Fruit fly (Drosophila melanogaster) whole organism, embryonic: Measurements from ENCODE around the gene Pat1.
A peak's percentile ranks its signal among the peaks of the same experiment; 100 is the strongest.

ENCODE experiments used
- Adf1 ChIP-seq: fragments of 200-800 bp; sonication (Bioruptor generic); IDR thresholded peaks from 2 replicates; pipeline ENCODE4 v1.3.6; 2022; ENCODE audit warnings: missing biosample characterization, missing genetic modification characterization
- Bgb ChIP-seq: fragments of 200-800 bp; sonication (Bioruptor generic); IDR thresholded peaks from 2 replicates; pipeline ENCODE4 v1.3.6; 2022; ENCODE audit warnings: missing biosample characterization, missing genetic modification characterization; ENCODE audit not compliant: partially characterized antibody
- C15 ChIP-seq: fragments of 200-800 bp; sonication (Bioruptor generic); IDR thresholded peaks from 3 replicates; pipeline ENCODE4 v1.3.6; 2022; ENCODE audit warnings: missing biosample characterization, missing genetic modification characterization
- CG10267 ChIP-seq: fragments of 200-800 bp; sonication (Bioruptor generic); optimal IDR thresholded peaks from 2 replicates; lab custom pipeline; 2018; ENCODE audit warnings: missing biosample characterization, mild to moderate bottlenecking, missing genetic modification characterization, moderate library complexity
- CG13287 ChIP-seq: fragments of 200-800 bp; sonication (Bioruptor generic); IDR thresholded peaks from 2 replicates; pipeline ENCODE4 v1.3.6; 2022; ENCODE audit warnings: missing biosample characterization, missing genetic modification characterization; ENCODE audit not compliant: partially characterized antibody
- CG13894 ChIP-seq: fragments of 200-800 bp; sonication (Bioruptor generic); optimal IDR thresholded peaks from 3 replicates; lab custom pipeline; 2018; ENCODE audit warnings: missing biosample characterization, mild to moderate bottlenecking, missing genetic modification characterization, moderate library complexity
- CG15073 ChIP-seq: fragments of 200-800 bp; sonication (Bioruptor generic); optimal IDR thresholded peaks from 2 replicates; lab custom pipeline; 2016; ENCODE audit warnings: missing biosample characterization, missing genetic modification characterization
- CG1603 ChIP-seq: fragments of 200-800 bp; sonication (Bioruptor generic); optimal IDR thresholded peaks from 2 replicates; lab custom pipeline; 2019; ENCODE audit warnings: missing biosample characterization, mild to moderate bottlenecking, missing genetic modification characterization, moderate library complexity
- CG17568 ChIP-seq: fragments of 200-800 bp; sonication (Bioruptor generic); optimal IDR thresholded peaks from 2 replicates; lab custom pipeline; 2018; ENCODE audit warnings: missing biosample characterization, mild to moderate bottlenecking, missing genetic modification characterization, moderate library complexity
- CG2120 ChIP-seq: fragments of 200-800 bp; sonication (Bioruptor generic); optimal IDR thresholded peaks from 3 replicates; lab custom pipeline; 2016; ENCODE audit warnings: missing biosample characterization, missing genetic modification characterization
- CG30403 ChIP-seq: fragments of 200-800 bp; sonication (Bioruptor generic); optimal IDR thresholded peaks from 3 replicates; lab custom pipeline; 2016; ENCODE audit warnings: missing biosample characterization, missing genetic modification characterization
- CG30431 ChIP-seq: fragments of 200-800 bp; sonication (Bioruptor generic); optimal IDR thresholded peaks from 2 replicates; lab custom pipeline; 2017; ENCODE audit warnings: missing biosample characterization, missing genetic modification characterization
- CG3065 ChIP-seq: fragments of 200-800 bp; sonication (Bioruptor generic); optimal IDR thresholded peaks from 2 replicates; lab custom pipeline; 2016; ENCODE audit warnings: missing biosample characterization, missing genetic modification characterization
- CG32532 ChIP-seq: fragments of 200-800 bp; sonication (Bioruptor generic); IDR thresholded peaks from 2 replicates; pipeline ENCODE4 v1.3.6; 2022; ENCODE audit warnings: missing biosample characterization, missing genetic modification characterization
- CG4730 ChIP-seq: fragments of 200-800 bp; sonication (Bioruptor generic); IDR thresholded peaks from 2 replicates; pipeline ENCODE4 v1.3.6; 2022; ENCODE audit warnings: missing biosample characterization, missing genetic modification characterization
- CG6791 ChIP-seq: fragments of 200-800 bp; sonication (Bioruptor generic); IDR thresholded peaks from 3 replicates; pipeline ENCODE4 v1.3.6; 2022; ENCODE audit warnings: missing biosample characterization, missing genetic modification characterization; ENCODE audit not compliant: partially characterized antibody
- CG8765 ChIP-seq: fragments of 200-800 bp; sonication (Bioruptor generic); IDR thresholded peaks from 2 replicates; pipeline ENCODE4 v1.3.6; 2022; ENCODE audit warnings: missing biosample characterization, missing genetic modification characterization
- CG8944 ChIP-seq: fragments of 200-800 bp; sonication (Bioruptor generic); optimal IDR thresholded peaks from 3 replicates; lab custom pipeline; 2016; ENCODE audit warnings: missing biosample characterization, missing genetic modification characterization
- CG9797 ChIP-seq: fragments of 200-800 bp; sonication (Bioruptor generic); optimal IDR thresholded peaks from 3 replicates; lab custom pipeline; 2018; ENCODE audit warnings: missing biosample characterization, mild to moderate bottlenecking, missing genetic modification characterization
- Hmx ChIP-seq: fragments of 200-800 bp; sonication (Bioruptor generic); optimal IDR thresholded peaks from 2 replicates; lab custom pipeline; 2016; ENCODE audit warnings: missing biosample characterization, missing genetic modification characterization
- Jarid2 ChIP-seq: fragments of 200-800 bp; sonication (Bioruptor generic); optimal IDR thresholded peaks from 3 replicates; lab custom pipeline; 2017; ENCODE audit warnings: mild to moderate bottlenecking, missing biosample characterization, missing genetic modification reagents, missing genetic modification characterization
- Med ChIP-seq: fragments of 200-800 bp; sonication (Bioruptor generic); peaks from one replicate; lab custom pipeline; 2016; ENCODE audit warnings: missing biosample characterization, missing genetic modification characterization, mild to moderate bottlenecking, inconsistent platforms, moderate library complexity
- Myb ChIP-seq: fragments of 200-800 bp; sonication (Bioruptor generic); optimal IDR thresholded peaks from 2 replicates; lab custom pipeline; 2016; ENCODE audit warnings: missing biosample characterization, missing genetic modification characterization
- Ptx1 ChIP-seq: fragments of 200-800 bp; sonication (Bioruptor generic); IDR thresholded peaks from 2 replicates; pipeline ENCODE4 v1.3.6; 2022; ENCODE audit warnings: missing biosample characterization, missing genetic modification characterization
- Ssrp ChIP-seq: fragments of 200-800 bp; sonication (Bioruptor generic); optimal IDR thresholded peaks from 2 replicates; lab custom pipeline; 2018; ENCODE audit warnings: missing biosample characterization, mild to moderate bottlenecking, missing genetic modification characterization, moderate library complexity
- Trl ChIP-seq, 3 experiments: fragments of >200 bp in 2 of 3; fragments of 200-800 bp in 1 of 3; sonication (Bioruptor generic) in 1 of 3; optimal IDR thresholded peaks; 2 replicates in 1 of 3; 3 replicates in 2 of 3; lab custom pipeline; 2016 to 2017; ENCODE audit warnings: missing biosample characterization in 1 of 3, missing genetic modification characterization in 1 of 3
- amos ChIP-seq: fragments of 200-800 bp; sonication (Bioruptor generic); IDR thresholded peaks from 2 replicates; pipeline ENCODE4 v1.3.6; 2022; ENCODE audit warnings: missing biosample characterization, missing genetic modification characterization; ENCODE audit not compliant: partially characterized antibody
- chm ChIP-seq: fragments of 200-800 bp; sonication (Bioruptor generic); IDR thresholded peaks from 2 replicates; pipeline ENCODE4 v1.3.6; 2022; ENCODE audit warnings: missing biosample characterization, missing genetic modification characterization
- corto ChIP-seq: fragments of 200-800 bp; sonication (Bioruptor generic); optimal IDR thresholded peaks from 2 replicates; lab custom pipeline; 2016; ENCODE audit warnings: missing biosample characterization, mild to moderate bottlenecking, missing genetic modification characterization, moderate library complexity
- danr ChIP-seq: fragments of 200-800 bp; sonication (Bioruptor generic); IDR thresholded peaks from 2 replicates; pipeline ENCODE4 v1.3.6; 2022; ENCODE audit warnings: missing biosample characterization, missing genetic modification characterization
- dmrt99B ChIP-seq: fragments of 200-800 bp; sonication (Bioruptor generic); optimal IDR thresholded peaks from 2 replicates; lab custom pipeline; 2018; ENCODE audit warnings: missing biosample characterization, mild to moderate bottlenecking, missing genetic modification characterization, moderate library complexity
- emc ChIP-seq: fragments of 200-800 bp; sonication (Bioruptor generic); optimal IDR thresholded peaks from 2 replicates; lab custom pipeline; 2016; ENCODE audit warnings: missing biosample characterization, missing genetic modification characterization
- gfzf ChIP-seq: fragments of 200-800 bp; sonication (Bioruptor generic); optimal IDR thresholded peaks from 2 replicates; lab custom pipeline; 2016; ENCODE audit warnings: missing biosample characterization, mild to moderate bottlenecking, missing genetic modification characterization, moderate library complexity
- grau ChIP-seq: fragments of 200-800 bp; optimal IDR thresholded peaks from 3 replicates; lab custom pipeline; 2019; ENCODE audit warnings: missing biosample characterization, mild to moderate bottlenecking, missing genetic modification characterization, moderate library complexity
- gro ChIP-seq: fragments of 200-800 bp; sonication (Bioruptor generic); optimal IDR thresholded peaks from 2 replicates; lab custom pipeline; 2016; ENCODE audit warnings: missing biosample characterization, missing genetic modification characterization
- gsb-n ChIP-seq: fragments of 200-800 bp; sonication (Bioruptor generic); optimal IDR thresholded peaks from 3 replicates; lab custom pipeline; 2018; ENCODE audit warnings: missing biosample characterization, mild to moderate bottlenecking, missing genetic modification characterization
- her ChIP-seq: fragments of 200-800 bp; sonication (Bioruptor generic); optimal IDR thresholded peaks from 2 replicates; lab custom pipeline; 2016; ENCODE audit warnings: missing biosample characterization, missing genetic modification characterization
- lmd ChIP-seq: fragments of 200-800 bp; sonication (Bioruptor generic); IDR thresholded peaks from 2 replicates; pipeline ENCODE4 v1.3.6; 2022; ENCODE audit warnings: missing biosample characterization, missing genetic modification characterization
- mld ChIP-seq: fragments of 200-800 bp; sonication (Bioruptor generic); IDR thresholded peaks from 3 replicates; pipeline ENCODE4 v1.3.6; 2022; ENCODE audit warnings: missing biosample characterization, missing genetic modification characterization; ENCODE audit not compliant: partially characterized antibody
- nom ChIP-seq: fragments of 200-800 bp; sonication (Bioruptor generic); optimal IDR thresholded peaks from 2 replicates; lab custom pipeline; 2017; ENCODE audit warnings: missing biosample characterization, missing genetic modification characterization, mild to moderate bottlenecking, moderate library complexity, missing genetic modification reagents
- onecut ChIP-seq: fragments of 200-800 bp; sonication (Bioruptor generic); IDR thresholded peaks from 2 replicates; pipeline ENCODE4 v1.3.6; 2022; ENCODE audit warnings: missing biosample characterization, missing genetic modification characterization
- pan ChIP-seq, 4 experiments: fragments of >200 bp in 3 of 4; fragments of 200-800 bp in 1 of 4; sonication (Bioruptor generic) in 1 of 4; optimal IDR thresholded peaks in 3 of 4; IDR thresholded peaks in 1 of 4; 2 replicates each; pipeline versions ENCODE4 v1.3.6 to Lab custom; 2017 to 2022; ENCODE audit warnings: missing biosample characterization in 2 of 4, missing genetic modification characterization in 2 of 4, mixed read lengths in 1 of 4
- prd ChIP-seq, 3 experiments: fragments of >200 bp in 2 of 3; fragments of 200-800 bp in 1 of 3; sonication (Bioruptor generic) in 1 of 3; optimal IDR thresholded peaks in 2 of 3; IDR thresholded peaks in 1 of 3; 2 replicates in 2 of 3; 3 replicates in 1 of 3; pipeline versions ENCODE4 v1.3.6 to Lab custom; 2017 to 2022; ENCODE audit warnings: missing biosample characterization in 1 of 3, missing genetic modification characterization in 1 of 3
- row ChIP-seq: fragments of 200-800 bp; sonication (Bioruptor generic); IDR thresholded peaks from 3 replicates; pipeline ENCODE4 v1.3.6; 2022; ENCODE audit warnings: missing biosample characterization, missing genetic modification characterization
- sqz ChIP-seq: fragments of 200-800 bp; sonication (Bioruptor generic); optimal IDR thresholded peaks from 3 replicates; lab custom pipeline; 2018; ENCODE audit warnings: missing biosample characterization, mild to moderate bottlenecking, missing genetic modification characterization
- stwl ChIP-seq: fragments of 200-800 bp; sonication (Bioruptor generic); optimal IDR thresholded peaks from 3 replicates; lab custom pipeline; 2018; ENCODE audit warnings: missing biosample characterization, mild to moderate bottlenecking, missing genetic modification characterization, moderate library complexity
- tna ChIP-seq: fragments of 200-800 bp; sonication (Bioruptor generic); IDR thresholded peaks from 2 replicates; pipeline ENCODE4 v1.3.6; 2022; ENCODE audit warnings: missing biosample characterization, missing genetic modification characterization; ENCODE audit not compliant: partially characterized antibody
- vvl ChIP-seq: fragments of 200-800 bp; sonication (Bioruptor generic); IDR thresholded peaks from 2 replicates; pipeline ENCODE4 v1.3.6; 2022; ENCODE audit warnings: missing biosample characterization, missing genetic modification characterization
- zfh1 ChIP-seq: fragments of 200-800 bp; sonication (Bioruptor generic); IDR thresholded peaks from 3 replicates; pipeline ENCODE4 v1.3.6; 2022; ENCODE audit warnings: missing biosample characterization, missing genetic modification characterization

The Pat1 gene

DNA sequence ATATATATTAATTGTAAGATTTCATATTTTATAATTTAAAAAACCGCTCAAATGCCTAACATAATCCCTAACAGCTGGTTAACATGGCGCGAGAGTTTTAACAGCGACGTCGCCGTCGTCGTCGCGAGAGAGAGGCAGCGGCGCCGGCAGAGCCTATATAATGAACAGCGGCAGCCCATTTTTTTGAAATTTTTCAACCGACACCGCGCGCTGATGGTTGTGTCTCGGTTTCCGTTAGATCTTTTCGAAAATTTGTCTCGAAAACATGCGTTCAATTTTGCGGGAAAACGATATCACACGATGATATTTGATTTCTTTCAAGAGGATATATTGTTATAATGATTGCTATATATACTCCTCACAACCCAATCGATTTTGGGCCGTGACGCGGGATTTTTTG is 9.3 kb downstream of the Pat1 start, which contains the start of gene pigs (continued):
- TF ChIP-seq stwl (tag; lab: Kevin White, UChicago) (no peak), CG15073 (no peak), gro (GFP tag; lab: Kevin White, UChicago) (peak; percentile 37), lmd (GFP tag; lab: Robert Waterston, UW) (no peak), CG32532 (no peak), CG10267 (no peak), Ptx1 (GFP tag; lab: Robert Waterston, UW) (no peak), row (GFP tag; lab: Robert Waterston, UW) (no peak), CG13287 (peak; percentile 32; the same call in 1 of the 2 replicates), CG3065 (GFP tag; lab: Kevin White, UChicago) (no peak), gsb-n (tag; lab: Kevin White, UChicago) (peak; percentile 8), Med (GFP tag; lab: Kevin White, UChicago) (peak; percentile 86), Jarid2 (peak; percentile 91), CG2120 (GFP tag; lab: Kevin White, UChicago) (no peak), Trl (optimal IDR thresholded peaks at IDR 0.05; lab: Kevin White, UChicago) (peak; percentile 22 to 51), Trl (GFP tag; optimal IDR thresholded peaks at IDR 0.05; lab: Kevin White, UChicago) (no peak), danr (no peak), onecut (GFP tag; lab: Robert Waterston, UW) (no peak), vvl (GFP tag; lab: Robert Waterston, UW) (no peak), CG8944 (no peak), dmrt99B (tag; lab: Kevin White, UChicago) (no peak), Adf1 (GFP tag; lab: Robert Waterston, UW) (peak; percentile 91), sqz (GFP tag; lab: Kevin White, UChicago) (peak; percentile 65), chm (GFP tag; lab: Robert Waterston, UW) (peak; percentile 86), mld (0 out of 3 replicates have a peak, but pooled peaks have one; percentile 32), CG8765 (GFP tag; lab: Robert Waterston, UW) (no peak), CG9797 (GFP tag; lab: Kevin White, UChicago) (no peak), Ssrp (no peak), tna (GFP tag; lab: Robert Waterston, UW) (no peak), emc (no peak), CG30403 (GFP tag; lab: Kevin White, UChicago) (no peak), Myb (GFP tag; lab: Kevin White, UChicago) (peak; percentile 24), CG6791 (GFP tag; lab: Robert Waterston, UW) (peak; percentile 21; the same call in 1 of the 3 replicates), zfh1 (GFP tag; lab: Robert Waterston, UW) (no peak), corto (GFP tag; lab: Kevin White, UChicago) (no peak), CG30431 (no peak), nom (GFP tag; lab: Kevin White, UChicago) (peak; percentile 39), Bgb (GFP tag; lab: Robert Waterston, UW) (peak; percentile 48; the same call in 1 of the 2 replicates), CG17568 (GFP tag; lab: Kevin White, UChicago) (peak; percentile 41), amos (GFP tag; lab: Robert Waterston, UW) (peak; percentile 21; the same call in 1 of the 2 replicates), prd (optimal IDR thresholded peaks at IDR 0.05; lab: Kevin White, UChicago) (no peak), prd (GFP tag; IDR thresholded peaks at IDR 0.05; lab: Robert Waterston, UW) (no peak), Hmx (GFP tag; lab: Kevin White, UChicago) (no peak), CG4730 (GFP tag; lab: Robert Waterston, UW) (no peak), grau (tag; lab: Kevin White, UChicago) (peak; percentile 9), CG13894 (tag; lab: Kevin White, UChicago) (peak; percentile 12), her (peak; percentile 9), gfzf (GFP tag; lab: Kevin White, UChicago) (no peak), CG1603 (peak; percentile 8), C15 (GFP tag; lab: Robert Waterston, UW) (no peak), pan (optimal IDR thresholded peaks at IDR 0.05; lab: Kevin White, UChicago) (no peak), pan (GFP tag; optimal IDR thresholded peaks at IDR 0.05 in 1 of 2, IDR thresholded peaks at IDR 0.05 in 1 of 2) (peak in 1 of 2 experiments; percentile 13)
